Worm (Caenorhabditis elegans): ENCODE results near the gene spat-2.

Gene spat-2

DNA sequence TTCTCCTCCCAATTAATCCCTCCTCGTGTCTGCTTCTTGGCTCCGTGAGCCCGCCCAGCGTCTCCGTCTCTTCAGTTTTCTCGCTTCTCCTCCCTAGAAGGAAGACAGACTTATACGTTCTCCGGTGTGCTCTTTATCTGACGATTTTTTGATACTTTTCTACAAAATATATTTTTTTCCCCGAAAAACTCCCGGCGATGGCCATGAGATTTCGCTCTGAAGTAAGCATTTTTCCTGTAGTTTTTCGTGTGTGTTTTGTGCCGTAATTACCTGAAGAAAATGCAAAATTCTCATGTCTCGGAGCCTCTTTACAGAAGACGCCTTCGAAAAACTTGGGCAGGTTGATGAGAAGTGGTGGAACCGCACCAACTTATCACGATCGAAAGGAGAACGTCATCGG is at the start of gene spat-2:
spat-2 (plus strand) TSS at position 301 of the 400 bp plus-strand sequence.
- TF ChIP-seq zip-8 (tag; optimal IDR thresholded peaks at IDR 0.05) = no peak
- TF ChIP-seq unc-62 (GFP tag; optimal IDR thresholded peaks at IDR 0.05) = no peak
- TF ChIP-seq ceh-83 (GFP tag; optimal IDR thresholded peaks at IDR 0.05) = no peak
- no peak for TF ChIP-seq mls-2 (tag; optimal IDR thresholded peaks at IDR 0.05)
- TF ChIP-seq elt-3 (tag; optimal IDR thresholded peaks at IDR 0.05) = no peak
- TF ChIP-seq flh-1 (GFP tag; optimal IDR thresholded peaks at IDR 0.05) = no peak
- no peak for TF ChIP-seq ham-2 (GFP tag; optimal IDR thresholded peaks at IDR 0.05)
- TF ChIP-seq M03D4.4 (tag; optimal IDR thresholded peaks at IDR 0.05) = no peak
- no peak for TF ChIP-seq sptf-1 (tag; optimal IDR thresholded peaks at IDR 0.05)
- TF ChIP-seq mep-1 (tag; optimal IDR thresholded peaks at IDR 0.05) = no peak
- no peak for TF ChIP-seq nhr-28 (tag; optimal IDR thresholded peaks at IDR 0.05)
- TF ChIP-seq unc-120 (tag; optimal IDR thresholded peaks at IDR 0.05; ENCODE audit: poor library complexity, severe bottlenecking) = no peak
- no peak for TF ChIP-seq pha-4 (tag; optimal IDR thresholded peaks at IDR 0.05)
- TF ChIP-seq ces-1 (GFP tag; optimal IDR thresholded peaks at IDR 0.05) = no peak
- TF ChIP-seq unc-39 (tag; optimal IDR thresholded peaks at IDR 0.05) = no peak

DNA sequence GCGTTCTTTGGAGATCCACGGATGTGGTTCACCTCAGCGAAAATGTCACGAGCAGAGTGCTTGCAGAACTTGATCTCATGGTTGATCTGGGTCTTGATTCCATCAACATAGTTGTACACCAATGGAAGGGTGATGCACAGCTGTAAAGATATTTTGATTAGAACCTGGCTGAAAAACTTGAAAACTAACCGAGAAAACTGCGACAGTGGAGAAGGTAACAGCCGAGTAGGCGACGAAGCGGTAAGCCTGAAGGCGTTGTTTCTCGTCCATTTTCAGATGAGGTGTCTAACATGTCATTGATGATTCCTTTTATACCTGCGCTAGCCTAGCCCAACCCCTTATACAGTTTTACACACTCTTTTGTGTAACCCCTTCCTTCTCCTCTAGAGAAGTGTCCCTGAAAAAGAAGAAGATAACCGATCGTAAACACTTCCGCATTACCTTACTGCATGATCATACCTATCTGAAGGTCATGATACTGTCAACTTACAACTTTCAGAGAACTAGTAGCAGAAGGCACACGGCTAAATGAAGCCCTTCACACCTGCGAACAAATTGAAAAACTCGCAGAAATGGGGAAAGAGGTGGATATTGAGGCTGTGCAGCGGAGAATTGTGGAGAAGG is 49.1 kb upstream of the spat-2 start, which contains the start of gene col-94:
col-94 (minus strand) TSS at position 313 of the 624 bp plus-strand sequence.
- TF ChIP-seq unc-39 (tag; optimal IDR thresholded peaks at IDR 0.05) (no peak), sptf-1 (tag; optimal IDR thresholded peaks at IDR 0.05) (no peak), mls-2 (tag; optimal IDR thresholded peaks at IDR 0.05) (no peak), lin-32 (GFP tag; optimal IDR thresholded peaks at IDR 0.05) (no peak), nhr-76 (tag; optimal IDR thresholded peaks at IDR 0.05) (no peak), sem-2 (GFP tag; optimal IDR thresholded peaks at IDR 0.05) (no peak), zip-8 (tag; optimal IDR thresholded peaks at IDR 0.05) (no peak), nhr-2 (tag; optimal IDR thresholded peaks at IDR 0.05) (no peak), ceh-83 (GFP tag; optimal IDR thresholded peaks at IDR 0.05) (no peak), snpc-4 (tag; optimal IDR thresholded peaks at IDR 0.05) (no peak), mab-5 (tag; optimal IDR thresholded peaks at IDR 0.05) (no peak), unc-120 (tag; optimal IDR thresholded peaks at IDR 0.05; ENCODE audit: poor library complexity, severe bottlenecking) (no peak), lin-13 (tag; optimal IDR thresholded peaks at IDR 0.05) (no peak), ztf-11 (tag; optimal IDR thresholded peaks at IDR 0.05) (no peak), ham-2 (GFP tag; optimal IDR thresholded peaks at IDR 0.05) (no peak), cnd-1 (tag; optimal IDR thresholded peaks at IDR 0.05) (no peak), blmp-1 (tag; optimal IDR thresholded peaks at IDR 0.05) (no peak), drap-1 (GFP tag; optimal IDR thresholded peaks at IDR 0.05) (no peak), elt-1 (tag; optimal IDR thresholded peaks at IDR 0.05; ENCODE audit: borderline replicate concordance, insufficient read depth) (no peak), hlh-1 (tag; optimal IDR thresholded peaks at IDR 0.05) (no peak)

- TF ChIP-seq mls-2 (tag; optimal IDR thresholded peaks at IDR 0.05) (peak; percentile 98), elt-3 (tag; optimal IDR thresholded peaks at IDR 0.05) (peak; percentile 86), sem-2 (GFP tag; optimal IDR thresholded peaks at IDR 0.05) (peak; percentile 93), nhr-76 (tag; optimal IDR thresholded peaks at IDR 0.05) (peak; percentile 47), M03D4.4 (tag; optimal IDR thresholded peaks at IDR 0.05) (peak; percentile 95), nhr-28 (tag; optimal IDR thresholded peaks at IDR 0.05) (peak; percentile 25), ceh-83 (GFP tag; optimal IDR thresholded peaks at IDR 0.05) (peak; percentile 95), drap-1 (GFP tag; optimal IDR thresholded peaks at IDR 0.05) (peak; percentile 99), ces-1 (GFP tag; optimal IDR thresholded peaks at IDR 0.05) (peak; percentile 95), tbx-8 (GFP tag; optimal IDR thresholded peaks at IDR 0.05) (peak; percentile 95), pha-4 (tag; optimal IDR thresholded peaks at IDR 0.05) (peak; percentile 94), ztf-11 (tag; optimal IDR thresholded peaks at IDR 0.05) (peak; percentile 79), hlh-1 (tag; optimal IDR thresholded peaks at IDR 0.05) (peak; percentile 84), elt-1 (tag; optimal IDR thresholded peaks at IDR 0.05; ENCODE audit: borderline replicate concordance, insufficient read depth) (peak; percentile 4), cnd-1 (tag; optimal IDR thresholded peaks at IDR 0.05) (peak; percentile 93), nhr-2 (tag; optimal IDR thresholded peaks at IDR 0.05) (peak; percentile 16), nhr-12 (tag; optimal IDR thresholded peaks at IDR 0.05) (peak; percentile 16), unc-120 (tag; optimal IDR thresholded peaks at IDR 0.05; ENCODE audit: poor library complexity, severe bottlenecking) (peak; percentile 99), lin-32 (GFP tag; optimal IDR thresholded peaks at IDR 0.05) (peak; percentile 93), flh-1 (GFP tag; optimal IDR thresholded peaks at IDR 0.05) (peak; percentile 77), lsy-2 (tag; optimal IDR thresholded peaks at IDR 0.05) (peak; percentile 78), ham-2 (GFP tag; optimal IDR thresholded peaks at IDR 0.05) (peak; percentile 99), mab-5 (tag; optimal IDR thresholded peaks at IDR 0.05) (peak; percentile 90), unc-39 (tag; optimal IDR thresholded peaks at IDR 0.05) (no peak), bed-3 (GFP tag; optimal IDR thresholded peaks at IDR 0.05) (peak; percentile 89), snpc-4 (tag; optimal IDR thresholded peaks at IDR 0.05) (no peak), nhr-237 (tag; optimal IDR thresholded peaks at IDR 0.05) (peak; percentile 93), lin-13 (tag; optimal IDR thresholded peaks at IDR 0.05) (peak; percentile 89), unc-62 (GFP tag; optimal IDR thresholded peaks at IDR 0.05) (peak; percentile 89), mep-1 (tag; optimal IDR thresholded peaks at IDR 0.05) (peak; percentile 91), sptf-1 (tag; optimal IDR thresholded peaks at IDR 0.05) (peak; percentile 98), ceh-39 (tag; optimal IDR thresholded peaks at IDR 0.05) (peak; percentile 57), blmp-1 (tag; optimal IDR thresholded peaks at IDR 0.05) (no peak), ceh-43 (GFP tag; optimal IDR thresholded peaks at IDR 0.05) (peak; percentile 90), zip-8 (tag; optimal IDR thresholded peaks at IDR 0.05) (no peak)
Observed at ce11 chrIII:10989491-10990032, 47.2 kb upstream of the spat-2 start.

Measured in whole organism, mixed stage, embryonic.